Worm (Caenorhabditis elegans): ENCODE measurements around the gene Y57G11C.30.

DNA sequence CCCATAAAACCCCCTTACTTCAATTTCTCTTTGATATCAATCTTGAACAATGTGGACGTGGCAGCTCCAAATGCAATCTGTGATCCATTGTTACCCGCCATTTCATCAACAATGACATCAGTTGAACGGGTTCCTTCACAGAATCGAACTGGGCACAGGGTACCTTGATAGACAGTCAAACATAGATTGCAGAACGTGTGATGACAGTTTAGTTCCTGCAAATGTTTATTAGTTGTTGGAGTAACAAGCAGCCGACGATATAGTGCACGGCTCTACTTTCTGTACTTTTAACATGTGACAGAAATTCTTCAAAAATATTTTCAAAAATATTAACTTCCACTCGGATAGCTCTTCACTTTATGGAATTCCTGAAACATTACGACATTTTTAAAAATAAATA, 5.5 kb downstream of the Y57G11C.30 start, which contains the start of gene Y57G11C.48:
- no peak for TF ChIP-seq him-1 (tag; optimal IDR thresholded peaks at IDR 0.05)
- TF ChIP-seq dao-5 (tag; optimal IDR thresholded peaks at IDR 0.05) = no peak
- TF ChIP-seq W03F9.2 (tag; optimal IDR thresholded peaks at IDR 0.05) = no peak
